Worm (Caenorhabditis elegans): ENCODE measurements around the gene H11E01.2.

ce11 chrX:1629746-1630145 is 8.9 kb downstream of the H11E01.2 start:
- TF ChIP-seq him-1 (tag; optimal IDR thresholded peaks at IDR 0.05) (no peak), W03F9.2 (tag; optimal IDR thresholded peaks at IDR 0.05) (no peak)
